Worm (Caenorhabditis elegans) whole organism, L4/young adult: Measurements from ENCODE around the gene F13H8.6.

ENCODE experiments used
- W03F9.2 ChIP-seq: fragments of 150-350 bp; optimal IDR thresholded peaks from 2 replicates; lab custom pipeline; 2014; ENCODE audit warnings: missing biosample characterization, missing genetic modification characterization
- dao-5 ChIP-seq: sonication (generic microtip); optimal IDR thresholded peaks from 2 replicates; lab custom pipeline; 2016; ENCODE audit warnings: missing genotype, missing genetic modification characterization, moderate library complexity, missing compliant biosample characterization
- him-1 ChIP-seq: sonication (generic microtip); optimal IDR thresholded peaks from 2 replicates; lab custom pipeline; 2016; ENCODE audit warnings: missing genotype, missing genetic modification reagents, missing genetic modification characterization, missing compliant biosample characterization

F13H8.6 gene

DNA sequence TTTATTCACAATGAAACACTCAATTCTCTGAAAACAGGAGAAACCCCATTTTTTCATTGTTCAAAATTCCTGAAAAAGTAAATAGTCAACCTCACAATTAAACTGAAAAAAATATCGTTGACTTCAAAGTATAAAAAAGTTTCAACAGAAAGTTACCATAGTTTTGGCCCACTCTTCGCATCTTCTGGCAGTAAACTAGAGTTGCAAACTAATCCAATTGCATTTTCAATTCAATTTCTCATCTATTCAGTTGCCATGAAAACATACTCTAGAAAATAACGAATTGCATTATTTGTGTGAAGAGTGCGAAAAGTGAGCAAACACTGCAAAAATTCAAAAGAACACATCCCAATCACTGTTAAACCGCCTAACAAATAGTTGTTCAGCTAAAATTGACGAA is 23.1 kb downstream of the F13H8.6 start, which contains the start of gene F13H8.3:
Gene F13H8.3, plus strand, starts transcription at position 301 of the 400 bp plus-strand sequence.
- TF ChIP-seq dao-5 (tag; lab: Kevin White, UChicago) (no peak), W03F9.2 (tag; lab: Kevin White, UChicago) (no peak), him-1 (no peak)

DNA sequence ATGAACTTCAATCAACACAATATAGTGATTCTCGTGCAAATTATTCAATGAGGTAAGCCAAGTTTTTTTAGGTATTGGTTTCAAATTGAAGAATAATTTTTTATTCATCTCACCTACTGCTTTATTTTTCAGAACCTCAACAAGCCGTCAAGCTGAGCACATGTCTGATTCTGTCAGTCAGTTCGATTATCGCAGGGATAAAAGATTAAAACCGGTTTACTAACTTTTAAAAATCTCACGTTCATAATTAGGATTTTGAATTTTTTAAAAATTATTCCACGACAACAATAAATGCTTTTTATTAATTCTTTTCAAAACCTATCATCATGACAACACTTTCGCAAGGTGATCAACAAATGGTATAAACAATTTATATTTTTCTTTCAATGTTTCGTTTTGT is 24.5 kb downstream of the F13H8.6 start, which contains the start of gene F13H8.12:
Gene F13H8.12, plus strand, starts transcription at position 301 of the 400 bp plus-strand sequence.
- TF ChIP-seq dao-5 (tag; lab: Kevin White, UChicago) (no peak), W03F9.2 (tag; lab: Kevin White, UChicago) (no peak), him-1 (no peak)

DNA sequence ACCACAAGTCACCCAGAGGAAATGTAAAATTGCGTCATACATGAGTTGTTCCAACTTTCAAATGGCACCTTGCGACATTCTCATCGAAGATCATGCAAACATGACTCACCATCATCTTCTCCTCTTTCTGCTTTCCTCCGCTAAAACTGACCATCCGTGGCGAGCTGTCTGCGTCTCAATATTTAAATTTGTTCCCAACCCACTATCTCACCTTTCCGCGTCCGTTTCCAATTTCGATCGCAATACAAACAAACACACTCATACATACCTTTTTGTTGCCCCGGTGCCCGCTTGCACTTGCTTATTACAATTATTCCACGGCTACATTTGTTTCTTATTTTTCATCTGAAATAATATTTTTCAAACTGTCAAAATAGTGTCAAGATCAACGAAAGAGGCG is 26.1 kb downstream of the F13H8.6 start, which contains the start of gene nmgp-1:
Gene nmgp-1, plus strand, starts transcription at position 174 of the 400 bp plus-strand sequence.
- TF ChIP-seq him-1: no peak
- no peak for TF ChIP-seq W03F9.2 (tag; lab: Kevin White, UChicago)
- TF ChIP-seq dao-5 (tag; lab: Kevin White, UChicago): no peak

DNA sequence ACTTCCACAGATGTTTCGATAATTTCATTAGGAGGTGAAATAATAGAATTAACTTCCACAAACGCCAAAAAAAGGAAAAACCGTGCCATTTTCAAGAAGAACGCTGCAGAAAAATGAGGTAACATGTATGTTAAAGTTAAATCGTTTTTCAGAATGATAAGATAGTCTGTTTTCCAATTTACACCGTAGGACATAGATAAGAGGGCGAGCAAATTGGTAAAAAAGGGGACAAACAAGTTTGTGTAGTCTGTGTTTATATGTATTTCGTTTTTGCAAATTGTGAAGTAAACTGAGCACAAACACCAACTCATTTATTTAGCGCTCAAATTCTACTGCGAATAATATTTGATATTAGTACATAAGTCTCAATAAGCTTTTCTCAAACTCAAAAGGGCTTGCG is 26.9 kb downstream of the F13H8.6 start, which contains the start of gene F13H8.11:
Gene F13H8.11, minus strand, starts transcription at position 155 of the 400 bp plus-strand sequence.
- TF ChIP-seq him-1: no peak

DNA sequence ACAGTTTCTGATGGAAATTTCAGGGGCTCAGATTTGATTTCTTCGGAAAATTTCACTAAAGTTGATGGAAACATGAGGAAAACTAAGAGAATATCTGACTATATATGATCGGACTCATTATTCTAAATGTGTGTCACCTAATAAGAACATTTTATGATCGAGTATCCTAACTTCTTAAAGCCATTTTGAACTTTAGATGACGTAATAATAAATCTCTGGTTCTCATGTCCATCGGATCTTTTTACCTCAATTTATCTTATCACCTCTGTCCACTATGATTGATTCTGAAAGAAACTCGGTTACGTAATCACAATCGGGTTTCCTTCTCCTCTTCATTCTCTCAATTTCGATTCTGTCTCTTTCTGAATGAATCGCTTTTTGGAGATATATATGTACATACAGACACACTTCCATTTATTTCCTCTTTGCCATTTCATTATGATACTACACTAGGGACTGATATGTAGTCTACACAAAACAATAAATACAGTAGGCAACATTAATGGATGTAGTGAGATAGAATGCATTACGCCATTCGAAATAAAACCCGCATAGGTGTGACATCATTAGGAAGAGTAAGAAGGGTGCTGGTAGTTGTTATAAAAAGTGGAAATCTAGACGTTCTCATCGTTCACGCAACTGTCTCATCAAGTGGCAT is 29.4 kb downstream of the F13H8.6 start:
- TF ChIP-seq dao-5 (tag; lab: Kevin White, UChicago) (no peak), W03F9.2 (tag; lab: Kevin White, UChicago) (no peak), him-1 (no peak)

DNA sequence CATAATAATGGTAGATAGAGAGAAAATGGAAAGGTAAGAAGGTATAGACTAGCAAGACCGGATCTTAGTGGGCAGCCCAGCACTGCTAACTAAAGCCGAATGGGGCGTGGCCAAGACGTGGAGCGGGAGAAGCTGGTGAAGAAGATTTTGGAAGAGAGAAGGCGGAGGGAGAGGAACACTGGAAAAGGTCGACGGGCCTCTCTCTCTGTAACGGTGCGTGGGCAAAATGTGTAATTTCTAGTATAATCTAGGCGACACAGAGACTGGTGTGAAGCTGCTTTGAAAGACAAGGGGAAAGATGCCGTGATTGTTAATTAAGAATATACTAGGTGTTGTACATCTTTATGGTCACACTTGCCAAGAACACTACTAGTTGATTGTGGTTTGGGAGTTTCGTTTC is 30.7 kb downstream of the F13H8.6 start, which contains the start of gene F13H8.5:
Gene F13H8.5, minus strand, starts transcription at position 101 of the 400 bp plus-strand sequence.
- TF ChIP-seq him-1 (no peak), dao-5 (tag; lab: Kevin White, UChicago) (no peak), W03F9.2 (tag; lab: Kevin White, UChicago) (no peak)

DNA sequence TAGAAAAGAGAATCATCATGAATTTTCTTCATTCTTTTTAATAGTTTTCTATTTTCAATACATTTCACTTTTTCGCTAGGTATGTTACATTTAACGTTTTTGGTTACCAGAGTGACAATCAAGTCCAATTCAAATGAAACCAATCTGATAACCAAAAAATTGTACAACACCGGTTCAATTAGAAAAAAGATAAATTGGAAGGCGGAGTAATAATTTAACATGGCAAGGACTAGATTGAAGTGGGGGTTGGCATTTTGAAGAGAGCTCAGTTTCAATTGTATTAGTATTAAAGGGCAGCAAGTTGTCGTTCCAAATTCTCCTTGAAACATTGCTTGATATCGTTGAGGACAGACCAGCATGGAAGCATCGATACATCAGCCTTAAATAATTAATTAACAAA is 34.1 kb downstream of the F13H8.6 start:
- TF ChIP-seq dao-5 (tag; lab: Kevin White, UChicago): no peak
- TF ChIP-seq him-1: no peak
- TF ChIP-seq W03F9.2 (tag; lab: Kevin White, UChicago): no peak

DNA sequence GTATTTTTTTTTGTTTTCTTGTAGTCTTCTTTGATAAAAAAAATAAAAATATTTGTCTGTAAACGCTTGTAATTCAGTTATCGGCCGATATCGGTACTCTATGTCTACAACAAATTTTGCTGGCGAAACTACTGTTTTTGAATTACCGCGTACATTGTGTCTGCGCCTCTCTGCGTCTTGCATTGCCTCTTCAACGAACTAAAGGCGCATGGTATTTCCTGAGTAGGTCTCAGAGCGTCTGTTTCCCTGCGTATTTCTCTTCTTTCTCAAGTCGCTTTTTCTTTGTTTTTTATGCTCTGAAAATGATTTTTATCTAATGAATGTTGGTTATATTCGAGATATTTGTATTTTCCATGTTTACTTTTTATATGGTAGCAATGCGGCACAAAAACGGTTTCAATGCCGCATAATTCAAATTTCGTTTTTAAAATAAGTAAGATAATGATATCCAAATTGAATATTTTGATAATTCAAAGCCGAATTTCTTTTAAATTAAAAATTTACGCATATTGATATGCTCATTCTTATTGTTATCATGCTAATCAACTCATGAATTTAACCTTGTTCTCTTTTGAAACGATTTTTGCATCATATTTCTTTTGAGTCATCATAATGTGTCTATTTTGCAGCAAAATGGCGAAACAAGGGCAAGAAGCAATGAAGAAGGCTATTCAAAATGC is 35.8 kb downstream of the F13H8.6 start, which contains the start of gene phb-2:
Gene phb-2, plus strand, starts transcription at position 630 of the 680 bp plus-strand sequence.
- TF ChIP-seq W03F9.2 (tag; lab: Kevin White, UChicago): peak; percentile 75
- no peak for TF ChIP-seq him-1

DNA sequence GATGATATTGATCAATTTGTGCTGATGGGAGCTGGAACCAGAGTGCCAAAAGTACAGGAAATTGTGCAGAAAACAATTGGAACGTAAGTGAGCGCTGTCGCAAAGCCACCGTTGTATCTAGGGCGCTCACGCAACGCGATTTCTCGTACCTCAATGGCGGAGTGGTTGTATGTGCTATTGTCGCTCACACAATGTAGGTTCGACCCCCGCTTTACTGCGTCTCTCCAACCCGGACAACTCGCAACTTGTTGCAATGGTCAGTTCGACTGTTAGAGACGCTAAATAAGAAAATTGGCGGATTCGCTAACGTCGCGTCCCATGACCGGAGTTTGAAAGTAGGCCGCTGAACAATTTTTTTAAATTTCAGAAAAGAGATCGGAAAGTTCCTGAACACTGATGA is 38.3 kb downstream of the F13H8.6 start:
- peak; percentile 23 for TF ChIP-seq dao-5 (tag; lab: Kevin White, UChicago)
- no peak for TF ChIP-seq him-1

DNA sequence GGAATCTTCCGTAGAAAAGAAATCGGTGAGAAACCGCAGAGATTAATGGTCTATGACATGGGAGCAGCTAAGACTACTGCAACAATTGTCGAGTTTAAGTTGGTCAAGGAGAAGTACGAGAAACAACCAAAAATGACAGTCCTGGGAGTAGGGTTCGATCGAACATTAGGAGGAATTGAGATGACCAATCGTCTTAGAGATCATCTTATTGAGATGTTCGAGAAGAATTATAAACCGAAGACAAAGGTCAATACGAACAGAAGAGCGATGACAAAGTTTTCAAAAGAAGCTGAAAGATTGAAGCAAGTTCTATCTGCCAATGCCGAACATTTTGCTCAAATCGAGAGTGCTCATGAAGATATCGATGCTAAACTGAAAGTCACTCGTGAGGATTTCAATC is 38.7 kb downstream of the F13H8.6 start:
- TF ChIP-seq W03F9.2 (tag; lab: Kevin White, UChicago): no peak
- TF ChIP-seq him-1: no peak
- TF ChIP-seq dao-5 (tag; lab: Kevin White, UChicago): no peak

DNA sequence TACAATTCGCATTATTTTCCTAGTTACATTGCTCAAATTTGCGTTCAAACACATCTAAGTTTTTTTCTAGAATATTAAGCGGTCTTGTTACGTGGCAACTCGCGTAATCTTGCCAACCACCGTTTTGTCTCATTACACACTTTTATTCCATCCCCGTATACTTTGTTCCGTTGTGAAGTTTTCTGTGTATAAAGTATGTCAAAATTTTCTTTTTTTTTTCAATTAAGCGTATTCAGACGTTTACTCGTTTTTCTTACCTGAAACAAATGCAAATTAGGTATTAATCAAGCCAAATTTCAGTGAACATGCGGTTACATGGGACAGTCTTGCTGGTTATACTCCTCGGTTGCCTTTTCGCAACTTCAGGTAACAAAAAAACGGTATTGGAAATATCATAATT is 39.8 kb downstream of the F13H8.6 start, which contains the start of gene T24H7.2:
Gene T24H7.2, plus strand, starts transcription at position 301 of the 400 bp plus-strand sequence.
- TF ChIP-seq him-1: no peak
- no peak for TF ChIP-seq W03F9.2 (tag; lab: Kevin White, UChicago)
- no peak for TF ChIP-seq dao-5 (tag; lab: Kevin White, UChicago)

DNA sequence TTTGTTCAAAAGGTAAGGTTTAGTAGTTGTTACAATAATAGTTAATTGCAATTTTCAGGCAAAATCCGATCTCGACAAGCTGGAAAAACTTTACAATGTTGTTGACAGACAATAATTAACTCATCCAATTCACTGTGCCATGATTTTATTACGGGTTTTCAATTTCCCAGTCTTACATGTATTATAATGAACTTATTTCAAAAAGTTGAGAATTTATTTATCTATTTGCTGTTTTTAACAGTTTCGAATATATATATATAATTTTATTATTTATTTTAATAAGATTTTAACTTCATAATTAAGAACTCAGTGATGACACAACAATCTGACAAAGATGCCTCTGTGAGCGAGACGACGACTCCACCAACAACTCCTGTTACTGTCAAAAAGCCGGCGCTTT is 40.7 kb downstream of the F13H8.6 start, which contains the start of gene lelo-1:
Gene lelo-1, plus strand, starts transcription at position 301 of the 400 bp plus-strand sequence.
- TF ChIP-seq him-1: no peak
- no peak for TF ChIP-seq W03F9.2 (tag; lab: Kevin White, UChicago)
- TF ChIP-seq dao-5 (tag; lab: Kevin White, UChicago): no peak

DNA sequence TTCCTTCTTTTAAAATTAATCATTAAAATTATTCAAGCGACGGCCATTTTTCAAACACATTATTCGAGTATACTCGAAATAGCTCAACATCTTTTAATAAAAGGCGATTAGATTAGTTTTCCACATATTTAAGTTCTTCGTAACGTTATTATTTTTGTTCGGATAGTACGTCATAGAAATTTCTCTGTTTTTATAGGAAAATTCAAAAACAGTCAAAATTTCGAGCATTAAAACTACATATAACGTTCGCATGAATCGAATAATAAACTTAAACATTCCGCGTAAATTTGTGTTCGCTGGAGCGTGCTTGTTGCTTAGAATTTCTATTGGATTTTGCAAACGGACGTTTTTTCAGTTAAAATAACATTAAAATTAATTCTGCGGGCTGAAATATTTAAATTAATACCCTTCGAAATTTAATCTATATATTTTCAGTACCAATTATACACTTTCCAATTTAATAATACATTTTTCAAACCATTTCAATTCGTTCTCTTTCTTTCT is 41.5 kb downstream of the F13H8.6 start, which contains the start of gene blos-4:
Gene blos-4, plus strand, starts transcription at position 51 of the 504 bp plus-strand sequence.
- no peak for TF ChIP-seq dao-5 (tag; lab: Kevin White, UChicago)
- no peak for TF ChIP-seq W03F9.2 (tag; lab: Kevin White, UChicago)
- TF ChIP-seq him-1: no peak

DNA sequence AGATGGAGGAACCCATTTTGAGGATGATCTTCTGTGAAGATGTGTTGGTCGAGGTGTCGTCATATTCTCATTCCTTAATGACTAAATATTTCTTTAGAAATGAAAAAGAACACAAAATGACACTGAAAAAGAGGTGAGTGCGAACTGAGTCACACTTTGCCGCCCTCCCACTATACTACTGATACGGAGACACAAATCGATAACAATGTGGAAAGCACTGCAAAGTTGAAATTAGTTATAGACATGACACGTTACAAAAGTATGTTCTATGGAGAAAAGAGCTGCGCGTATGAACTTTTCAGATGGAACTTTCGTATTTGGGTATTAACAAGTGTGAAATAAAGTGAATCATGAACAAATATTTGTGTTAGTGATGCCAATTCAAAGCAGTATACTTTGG is 42.6 kb downstream of the F13H8.6 start, which contains the start of gene tat-4:
Gene tat-4, minus strand, starts transcription at position 117 of the 400 bp plus-strand sequence.
- TF ChIP-seq him-1: no peak
- no peak for TF ChIP-seq W03F9.2 (tag; lab: Kevin White, UChicago)
- TF ChIP-seq dao-5 (tag; lab: Kevin White, UChicago): no peak
